Worm (Caenorhabditis elegans): ENCODE results near the gene nspg-4.

ce11 chrX:3366782-3367181 is 16.6 kb upstream of the nspg-4 start:
- TF ChIP-seq med-1 (GFP tag; optimal IDR thresholded peaks at IDR 0.05; ENCODE audit: insufficient read depth) (no peak), tab-1 (GFP tag; IDR thresholded peaks at IDR 0.05) (no peak), T22C8.4 (GFP tag; IDR thresholded peaks at IDR 0.05) (no peak), ref-1 (GFP tag; conservative IDR thresholded peaks at IDR 0.05) (no peak), flt-1 (GFP tag; IDR thresholded peaks at IDR 0.05) (no peak)

Measured in whole organism, midembryonic.